Worm (Caenorhabditis elegans): ENCODE data around the gene sap-140.

Gene sap-140

DNA sequence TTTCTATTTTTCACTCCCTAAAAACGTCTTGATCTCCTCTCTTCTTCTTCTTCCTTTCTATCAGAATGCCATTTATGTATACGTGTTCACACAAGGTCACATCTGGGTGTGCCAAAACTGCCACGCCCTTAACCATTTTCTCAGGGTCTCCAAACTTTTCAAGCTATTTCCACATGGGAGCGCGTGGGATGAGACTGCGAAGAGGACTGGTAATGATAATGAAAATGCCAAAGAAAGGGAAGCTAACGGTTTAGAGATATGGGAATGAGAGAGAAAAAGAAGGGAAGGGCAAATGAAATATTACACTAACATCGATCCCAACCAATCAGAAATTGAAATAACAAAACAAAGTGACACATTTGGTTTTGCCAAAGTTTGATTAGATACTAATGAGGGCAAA, 11.2 kb upstream of the sap-140 start (continued):
- no peak for TF ChIP-seq fos-1 (tag; optimal IDR thresholded peaks at IDR 0.05)
- no peak for TF ChIP-seq F16B12.6 (tag; optimal IDR thresholded peaks at IDR 0.05)
- TF ChIP-seq nhr-84 (tag; optimal IDR thresholded peaks at IDR 0.05): no peak
- TF ChIP-seq nhr-237 (tag; optimal IDR thresholded peaks at IDR 0.05): no peak
- no peak for TF ChIP-seq unc-98 (GFP tag; IDR thresholded peaks at IDR 0.05)
- TF ChIP-seq unc-62 (GFP tag; optimal IDR thresholded peaks at IDR 0.05): no peak
- TF ChIP-seq C04F5.9 (tag; optimal IDR thresholded peaks at IDR 0.05): no peak
- TF ChIP-seq unc-30 (tag; optimal IDR thresholded peaks at IDR 0.05): no peak
- peak; percentile 63 for TF ChIP-seq nhr-90 (tag; optimal IDR thresholded peaks at IDR 0.05; ENCODE audit: poor library complexity)
- TF ChIP-seq mdl-1 (tag; optimal IDR thresholded peaks at IDR 0.05): no peak
- TF ChIP-seq zip-4 (GFP tag; optimal IDR thresholded peaks at IDR 0.05): no peak
- no peak for TF ChIP-seq fkh-8 (tag; optimal IDR thresholded peaks at IDR 0.05)
- TF ChIP-seq Y116A8C.19 (tag; optimal IDR thresholded peaks at IDR 0.05; ENCODE audit: borderline replicate concordance): no peak
- no peak for TF ChIP-seq sptf-1 (tag; optimal IDR thresholded peaks at IDR 0.05)
- no peak for TF ChIP-seq ceh-63 (GFP tag; optimal IDR thresholded peaks at IDR 0.05)
- no peak for TF ChIP-seq alr-1 (tag; optimal IDR thresholded peaks at IDR 0.05; ENCODE audit: borderline replicate concordance)
- TF ChIP-seq lsy-2 (tag; optimal IDR thresholded peaks at IDR 0.05): peak; percentile 22 to 47
- TF ChIP-seq elt-2 (tag; optimal IDR thresholded peaks at IDR 0.05): no peak
- TF ChIP-seq hpl-2 (GFP tag; optimal IDR thresholded peaks at IDR 0.05): no peak
- no peak for TF ChIP-seq grh-1 (GFP tag; IDR thresholded peaks at IDR 0.05)
- no peak for TF ChIP-seq lin-13 (GFP tag; optimal IDR thresholded peaks at IDR 0.05)
- TF ChIP-seq efl-3 (GFP tag; optimal IDR thresholded peaks at IDR 0.05): no peak
- no peak for TF ChIP-seq ceh-82 (tag; optimal IDR thresholded peaks at IDR 0.05)
- peak; percentile 55 to 95 (median 86) for TF ChIP-seq elt-3 (tag; optimal IDR thresholded peaks at IDR 0.05)
- TF ChIP-seq mab-9 (GFP tag; IDR thresholded peaks at IDR 0.05): no peak
- peak; percentile 73 for TF ChIP-seq nhr-71 (tag; optimal IDR thresholded peaks at IDR 0.05)
- TF ChIP-seq lir-3 (tag; optimal IDR thresholded peaks at IDR 0.05; ENCODE audit: poor library complexity): no peak
- TF ChIP-seq C16A3.4 (tag; optimal IDR thresholded peaks at IDR 0.05): peak; percentile 36
- no peak for TF ChIP-seq egl-27 (tag; optimal IDR thresholded peaks at IDR 0.05)
- TF ChIP-seq nhr-12 (tag; optimal IDR thresholded peaks at IDR 0.05): no peak
- no peak for TF ChIP-seq ceh-8 (GFP tag; optimal IDR thresholded peaks at IDR 0.05)
- no peak for TF ChIP-seq swsn-7 (tag; optimal IDR thresholded peaks at IDR 0.05)
- TF ChIP-seq jun-1 (tag; optimal IDR thresholded peaks at IDR 0.05): no peak
- no peak for TF ChIP-seq ama-1 (optimal IDR thresholded peaks at IDR 0.05)
- TF ChIP-seq rnt-1 (tag; optimal IDR thresholded peaks at IDR 0.05): no peak
- TF ChIP-seq nhr-11 (tag; optimal IDR thresholded peaks at IDR 0.05): no peak
- TF ChIP-seq lin-14 (GFP tag; optimal IDR thresholded peaks at IDR 0.05): peak; percentile 94
- no peak for TF ChIP-seq aha-1 (tag; optimal IDR thresholded peaks at IDR 0.05)
- no peak for TF ChIP-seq skn-1 (tag; optimal IDR thresholded peaks at IDR 0.05)
- TF ChIP-seq nhr-76 (tag; optimal IDR thresholded peaks at IDR 0.05): no peak
- TF ChIP-seq lin-39 (tag; optimal IDR thresholded peaks at IDR 0.05): no peak
- TF ChIP-seq mef-2 (tag; optimal IDR thresholded peaks at IDR 0.05): no peak
- TF ChIP-seq dpl-1 (GFP tag; optimal IDR thresholded peaks at IDR 0.05): peak in 2 of 3 experiments; percentile 9 to 16
- TF ChIP-seq nhr-19 (GFP tag; conservative IDR thresholded peaks at IDR 0.05): no peak
- no peak for TF ChIP-seq egl-13 (tag; optimal IDR thresholded peaks at IDR 0.05)
- TF ChIP-seq pqm-1 (tag; optimal IDR thresholded peaks at IDR 0.05): no peak
- no peak for TF ChIP-seq lin-15B (tag; optimal IDR thresholded peaks at IDR 0.05)
- no peak for TF ChIP-seq ztf-4 (tag; optimal IDR thresholded peaks at IDR 0.05)
- no peak for TF ChIP-seq irx-1 (tag; optimal IDR thresholded peaks at IDR 0.05)
- no peak for TF ChIP-seq hlh-17 (GFP tag; optimal IDR thresholded peaks at IDR 0.05; ENCODE audit: borderline replicate concordance)

Measured in whole organism, L1 larva.